Worm (Caenorhabditis elegans): ENCODE data around the gene apc-10.

ce11 chrV:10416925-10417324 is 9.2 kb downstream of the apc-10 start, which contains the start of gene F15H10.10:
- TF ChIP-seq unc-39 (tag; optimal IDR thresholded peaks at IDR 0.05) (no peak), zag-1 (tag; optimal IDR thresholded peaks at IDR 0.05) (no peak), skn-1 (tag; optimal IDR thresholded peaks at IDR 0.05) (no peak), ztf-4 (tag; optimal IDR thresholded peaks at IDR 0.05) (no peak), nhr-11 (tag; optimal IDR thresholded peaks at IDR 0.05) (no peak), R02D3.7 (tag; optimal IDR thresholded peaks at IDR 0.05) (no peak), lin-39 (tag; optimal IDR thresholded peaks at IDR 0.05) (no peak), jun-1 (tag; optimal IDR thresholded peaks at IDR 0.05) (no peak), unc-62 (GFP tag; optimal IDR thresholded peaks at IDR 0.05) (no peak), fkh-2 (tag; optimal IDR thresholded peaks at IDR 0.05) (no peak), nfya-1 (tag; optimal IDR thresholded peaks at IDR 0.05; ENCODE audit: insufficient read depth) (no peak), pqm-1 (tag; optimal IDR thresholded peaks at IDR 0.05) (no peak), ZK546.5 (tag; optimal IDR thresholded peaks at IDR 0.05) (no peak)
